Fruit fly (Drosophila melanogaster) whole organism, embryonic: ENCODE results near the gene msn.

Source experiments
- ATbp ChIP-seq: fragments of 200-800 bp; sonication (Bioruptor generic); optimal IDR thresholded peaks from 2 replicates; lab custom pipeline; 2017; ENCODE audit warnings: missing biosample characterization, mild to moderate bottlenecking, missing genetic modification characterization, missing genetic modification reagents
- Antp ChIP-seq: fragments of 200-800 bp; sonication (Bioruptor generic); optimal IDR thresholded peaks from 3 replicates; lab custom pipeline; 2016; ENCODE audit warnings: missing biosample characterization, missing genetic modification characterization
- Blimp-1 ChIP-seq: fragments of 200-800 bp; sonication (Bioruptor generic); optimal IDR thresholded peaks from 3 replicates; lab custom pipeline; 2018; ENCODE audit warnings: missing biosample characterization, missing genetic modification characterization, mild to moderate bottlenecking, moderate library complexity, missing genetic modification reagents
- CG10147 ChIP-seq: fragments of 200-800 bp; sonication (Bioruptor generic); optimal IDR thresholded peaks from 2 replicates; lab custom pipeline; 2019; ENCODE audit warnings: missing biosample characterization, mild to moderate bottlenecking, missing genetic modification characterization, moderate library complexity
- CG12236 ChIP-seq: fragments of 200-800 bp; sonication (Bioruptor generic); optimal IDR thresholded peaks from 2 replicates; lab custom pipeline; 2016; ENCODE audit warnings: missing biosample characterization, missing genetic modification characterization
- CG14667 ChIP-seq: fragments of 200-800 bp; sonication (Bioruptor generic); IDR thresholded peaks from 2 replicates; pipeline ENCODE4 v1.3.6; 2022; ENCODE audit warnings: missing biosample characterization, missing genetic modification characterization
- CG15479 ChIP-seq: fragments of 200-800 bp; sonication (Bioruptor generic); optimal IDR thresholded peaks from 3 replicates; lab custom pipeline; 2019; ENCODE audit warnings: missing biosample characterization, mild to moderate bottlenecking, missing genetic modification characterization, moderate library complexity
- CG16863 ChIP-seq: fragments of 200-800 bp; sonication (Bioruptor generic); optimal IDR thresholded peaks from 3 replicates; lab custom pipeline; 2016; ENCODE audit warnings: missing biosample characterization, missing genetic modification characterization
- CG17802 ChIP-seq: fragments of 200-800 bp; sonication (Bioruptor generic); optimal IDR thresholded peaks from 2 replicates; lab custom pipeline; 2018; ENCODE audit warnings: missing biosample characterization, mild to moderate bottlenecking, missing genetic modification characterization, moderate library complexity
- CG4424 ChIP-seq: fragments of 200-800 bp; sonication (Bioruptor generic); optimal IDR thresholded peaks from 3 replicates; lab custom pipeline; 2016; ENCODE audit warnings: missing biosample characterization, missing genetic modification characterization
- CG5953 ChIP-seq: fragments of 200-800 bp; sonication (Bioruptor generic); IDR thresholded peaks from 2 replicates; pipeline ENCODE4 v1.3.6; 2022; ENCODE audit warnings: missing biosample characterization, missing genetic modification characterization
- CG6254 ChIP-seq: fragments of 200-800 bp; sonication (Bioruptor generic); optimal IDR thresholded peaks from 3 replicates; lab custom pipeline; 2017; ENCODE audit warnings: mild to moderate bottlenecking, missing biosample characterization, missing genetic modification reagents, missing genetic modification characterization
- CG7357 ChIP-seq: fragments of 200-800 bp; sonication (Bioruptor generic); IDR thresholded peaks from 3 replicates; pipeline ENCODE4 v1.3.6; 2022; ENCODE audit warnings: missing biosample characterization, missing genetic modification characterization
- CG8388 ChIP-seq: fragments of 200-800 bp; sonication (Bioruptor generic); optimal IDR thresholded peaks from 2 replicates; lab custom pipeline; 2019; ENCODE audit warnings: missing biosample characterization, mild to moderate bottlenecking, missing genetic modification characterization, moderate library complexity
- CG8478 ChIP-seq: fragments of >200 bp; optimal IDR thresholded peaks from 2 replicates; lab custom pipeline; 2018
- CG9727 ChIP-seq: fragments of 200-800 bp; sonication (Bioruptor generic); optimal IDR thresholded peaks from 3 replicates; lab custom pipeline; 2017; ENCODE audit warnings: missing biosample characterization, mild to moderate bottlenecking, missing genetic modification characterization
- D19A ChIP-seq: fragments of 200-800 bp; optimal IDR thresholded peaks from 3 replicates; lab custom pipeline; 2019; ENCODE audit warnings: missing biosample characterization, mild to moderate bottlenecking, missing genetic modification characterization, moderate library complexity
- Dfd ChIP-seq, 2 experiments: fragments of >200 bp; optimal IDR thresholded peaks; 2 replicates each; lab custom pipeline; 2017; ENCODE audit warnings: missing biosample characterization in 2 of 2, missing genetic modification characterization in 2 of 2
- HLHmδ ChIP-seq: fragments of 200-800 bp; sonication (Bioruptor generic); optimal IDR thresholded peaks from 2 replicates; lab custom pipeline; 2018; ENCODE audit warnings: missing biosample characterization, mild to moderate bottlenecking, missing genetic modification characterization, moderate library complexity
- Med ChIP-seq: fragments of 200-800 bp; sonication (Bioruptor generic); peaks from one replicate; lab custom pipeline; 2016; ENCODE audit warnings: missing biosample characterization, missing genetic modification characterization, mild to moderate bottlenecking, inconsistent platforms, moderate library complexity
- NC2α ChIP-seq: fragments of 200-800 bp; sonication (Bioruptor generic); optimal IDR thresholded peaks from 2 replicates; lab custom pipeline; 2016; ENCODE audit warnings: missing biosample characterization, missing genetic modification characterization
- Nf-YC ChIP-seq: fragments of 200-800 bp; optimal IDR thresholded peaks from 3 replicates; lab custom pipeline; 2019; ENCODE audit warnings: missing biosample characterization, mild to moderate bottlenecking, missing genetic modification characterization, moderate library complexity
- Sox102F ChIP-seq: fragments of 200-800 bp; sonication (Bioruptor generic); optimal IDR thresholded peaks from 2 replicates; lab custom pipeline; 2018; ENCODE audit warnings: missing biosample characterization, mild to moderate bottlenecking, missing genetic modification characterization, moderate library complexity
- Ssrp ChIP-seq: fragments of 200-800 bp; sonication (Bioruptor generic); optimal IDR thresholded peaks from 2 replicates; lab custom pipeline; 2018; ENCODE audit warnings: missing biosample characterization, mild to moderate bottlenecking, missing genetic modification characterization, moderate library complexity
- TFAM ChIP-seq: fragments of 200-800 bp; sonication (Bioruptor generic); optimal IDR thresholded peaks from 2 replicates; lab custom pipeline; 2017; ENCODE audit warnings: missing biosample characterization, missing genetic modification characterization, inconsistent platforms
- Trl ChIP-seq, 3 experiments: fragments of >200 bp in 2 of 3; fragments of 200-800 bp in 1 of 3; sonication (Bioruptor generic) in 1 of 3; optimal IDR thresholded peaks; 2 replicates in 1 of 3; 3 replicates in 2 of 3; lab custom pipeline; 2016 to 2017; ENCODE audit warnings: missing biosample characterization in 1 of 3, missing genetic modification characterization in 1 of 3
- abd-A ChIP-seq: fragments of 200-800 bp; sonication (Bioruptor generic); optimal IDR thresholded peaks from 3 replicates; lab custom pipeline; 2019; ENCODE audit warnings: missing biosample characterization, mild to moderate bottlenecking, missing genetic modification characterization, moderate library complexity
- ara ChIP-seq: fragments of 200-800 bp; sonication (Bioruptor generic); IDR thresholded peaks from 2 replicates; pipeline ENCODE4 v1.3.6; 2022; ENCODE audit warnings: missing biosample characterization, missing genetic modification characterization
- chinmo ChIP-seq: fragments of 200-800 bp; sonication (Bioruptor generic); IDR thresholded peaks from 4 replicates; pipeline ENCODE4 v1.3.6; 2022; ENCODE audit warnings: missing biosample characterization, missing genetic modification characterization; ENCODE audit not compliant: partially characterized antibody
- crol ChIP-seq: fragments of 200-800 bp; sonication (Bioruptor generic); IDR thresholded peaks from 2 replicates; pipeline ENCODE4 v1.3.6; 2022; ENCODE audit warnings: missing biosample characterization, missing genetic modification characterization
- dpn ChIP-seq, 2 experiments: fragments of 200-800 bp; sonication (Bioruptor generic); optimal IDR thresholded peaks; 3 replicates each; lab custom pipeline; 2016; ENCODE audit warnings: missing biosample characterization in 2 of 2, missing genetic modification characterization in 2 of 2
- eve ChIP-seq, 2 experiments: fragments of >200 bp; optimal IDR thresholded peaks; 2 replicates each; lab custom pipeline; 2017; ENCODE audit warnings: missing biosample characterization in 2 of 2, missing genetic modification characterization in 2 of 2
- grau ChIP-seq: fragments of 200-800 bp; optimal IDR thresholded peaks from 3 replicates; lab custom pipeline; 2019; ENCODE audit warnings: missing biosample characterization, mild to moderate bottlenecking, missing genetic modification characterization, moderate library complexity
- gro ChIP-seq: fragments of 200-800 bp; sonication (Bioruptor generic); optimal IDR thresholded peaks from 2 replicates; lab custom pipeline; 2016; ENCODE audit warnings: missing biosample characterization, missing genetic modification characterization
- gt ChIP-seq: fragments of 200-800 bp; sonication (Bioruptor generic); IDR thresholded peaks from 2 replicates; pipeline ENCODE4 v1.3.6; 2022; ENCODE audit warnings: missing biosample characterization, missing genetic modification characterization
- her ChIP-seq: fragments of 200-800 bp; sonication (Bioruptor generic); optimal IDR thresholded peaks from 2 replicates; lab custom pipeline; 2016; ENCODE audit warnings: missing biosample characterization, missing genetic modification characterization
- lov ChIP-seq, 2 experiments: fragments of 200-800 bp in 1 of 2; fragments of >200 bp in 1 of 2; sonication (Bioruptor generic) in 1 of 2; IDR thresholded peaks in 1 of 2; optimal IDR thresholded peaks in 1 of 2; 2 replicates in 1 of 2; 3 replicates in 1 of 2; pipeline versions ENCODE4 v1.3.6 to Lab custom; 2017 to 2022; ENCODE audit warnings: missing biosample characterization in 1 of 2, missing genetic modification characterization in 1 of 2
- mam ChIP-seq: fragments of 200-800 bp; sonication (Bioruptor generic); optimal IDR thresholded peaks from 3 replicates; lab custom pipeline; 2016; ENCODE audit warnings: missing biosample characterization, missing genetic modification characterization
- nmo ChIP-seq: fragments of 200-800 bp; sonication (Bioruptor generic); optimal IDR thresholded peaks from 2 replicates; lab custom pipeline; 2018; ENCODE audit warnings: missing biosample characterization, mild to moderate bottlenecking, missing genetic modification characterization, moderate library complexity
- nom ChIP-seq: fragments of 200-800 bp; sonication (Bioruptor generic); optimal IDR thresholded peaks from 2 replicates; lab custom pipeline; 2017; ENCODE audit warnings: missing biosample characterization, missing genetic modification characterization, mild to moderate bottlenecking, moderate library complexity, missing genetic modification reagents
- pfk ChIP-seq: fragments of 200-800 bp; sonication (Bioruptor generic); optimal IDR thresholded peaks from 2 replicates; lab custom pipeline; 2018; ENCODE audit warnings: missing biosample characterization, mild to moderate bottlenecking, missing genetic modification characterization, moderate library complexity
- sens-2 ChIP-seq: fragments of 200-800 bp; sonication (Bioruptor generic); IDR thresholded peaks from 2 replicates; pipeline ENCODE4 v1.3.6; 2022; ENCODE audit warnings: missing biosample characterization, missing genetic modification characterization
- slbo ChIP-seq: fragments of 200-800 bp; sonication (Bioruptor generic); IDR thresholded peaks from 2 replicates; pipeline ENCODE4 v1.3.6; 2022; ENCODE audit warnings: missing biosample characterization, missing genetic modification characterization
- tgo ChIP-seq: fragments of 200-800 bp; sonication (Bioruptor generic); IDR thresholded peaks from 3 replicates; pipeline ENCODE4 v1.3.6; 2022; ENCODE audit warnings: missing biosample characterization, missing genetic modification characterization
- trh ChIP-seq: fragments of 200-800 bp; sonication (Bioruptor generic); optimal IDR thresholded peaks from 2 replicates; lab custom pipeline; 2016; ENCODE audit warnings: missing biosample characterization, missing genetic modification characterization
- ttk ChIP-seq: fragments of 200-800 bp; sonication (Bioruptor generic); IDR thresholded peaks from 2 replicates; pipeline ENCODE4 v2.1.2; 2022; ENCODE audit warnings: missing biosample characterization, missing genetic modification characterization
- vvl ChIP-seq: fragments of 200-800 bp; sonication (Bioruptor generic); IDR thresholded peaks from 2 replicates; pipeline ENCODE4 v1.3.6; 2022; ENCODE audit warnings: missing biosample characterization, missing genetic modification characterization

msn gene

DNA sequence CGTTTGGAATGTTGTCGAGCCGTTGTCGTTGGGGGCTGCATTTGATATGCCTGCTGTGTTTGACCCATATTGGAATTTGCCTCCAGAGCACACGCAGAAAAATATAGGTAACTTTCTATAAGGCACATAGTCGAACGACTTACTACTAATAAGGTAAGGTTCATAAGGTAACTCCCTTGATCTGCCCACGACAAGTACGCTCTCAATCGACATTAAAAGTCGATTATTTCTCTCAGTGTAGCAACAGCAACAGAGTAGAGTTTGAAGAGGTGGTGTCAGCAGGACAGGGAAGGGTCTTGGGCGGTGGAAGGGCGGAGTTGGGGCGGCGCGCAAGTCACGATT lies 52.6 kb downstream of the msn start (continued):
- peak; percentile 16 for TF ChIP-seq grau
- TF ChIP-seq dpn (GFP tag; optimal IDR thresholded peaks at IDR 0.05; lab: Kevin White, UChicago): peak in 1 of 2 experiments; percentile 3
- peak; percentile 21 for TF ChIP-seq mam (GFP tag; lab: Kevin White, UChicago)
- no peak for TF ChIP-seq lov (optimal IDR thresholded peaks at IDR 0.05; lab: Kevin White, UChicago)
- TF ChIP-seq lov (GFP tag; IDR thresholded peaks at IDR 0.05; lab: Robert Waterston, UW): no peak
- TF ChIP-seq TFAM (GFP tag; lab: Kevin White, UChicago): no peak
- TF ChIP-seq slbo (GFP tag; lab: Robert Waterston, UW): peak; percentile 40; the same call in 1 of the 2 replicates
- no peak for TF ChIP-seq Antp
- TF ChIP-seq crol (GFP tag; lab: Robert Waterston, UW): peak; percentile 10; the same call in 1 of the 2 replicates
- TF ChIP-seq vvl (GFP tag; lab: Robert Waterston, UW): peak; percentile 53
- TF ChIP-seq CG10147 (GFP tag; lab: Kevin White, UChicago): no peak
- TF ChIP-seq Blimp-1: peak; percentile 43
- TF ChIP-seq CG7357 (GFP tag; lab: Robert Waterston, UW): no peak
- peak; percentile 20 for TF ChIP-seq nmo (GFP tag; lab: Kevin White, UChicago)
- TF ChIP-seq ATbp (GFP tag; lab: Kevin White, UChicago): peak; percentile 6
- TF ChIP-seq CG9727: peak; percentile 15
- TF ChIP-seq Sox102F (GFP tag; lab: Kevin White, UChicago): peak; percentile 34

DNA sequence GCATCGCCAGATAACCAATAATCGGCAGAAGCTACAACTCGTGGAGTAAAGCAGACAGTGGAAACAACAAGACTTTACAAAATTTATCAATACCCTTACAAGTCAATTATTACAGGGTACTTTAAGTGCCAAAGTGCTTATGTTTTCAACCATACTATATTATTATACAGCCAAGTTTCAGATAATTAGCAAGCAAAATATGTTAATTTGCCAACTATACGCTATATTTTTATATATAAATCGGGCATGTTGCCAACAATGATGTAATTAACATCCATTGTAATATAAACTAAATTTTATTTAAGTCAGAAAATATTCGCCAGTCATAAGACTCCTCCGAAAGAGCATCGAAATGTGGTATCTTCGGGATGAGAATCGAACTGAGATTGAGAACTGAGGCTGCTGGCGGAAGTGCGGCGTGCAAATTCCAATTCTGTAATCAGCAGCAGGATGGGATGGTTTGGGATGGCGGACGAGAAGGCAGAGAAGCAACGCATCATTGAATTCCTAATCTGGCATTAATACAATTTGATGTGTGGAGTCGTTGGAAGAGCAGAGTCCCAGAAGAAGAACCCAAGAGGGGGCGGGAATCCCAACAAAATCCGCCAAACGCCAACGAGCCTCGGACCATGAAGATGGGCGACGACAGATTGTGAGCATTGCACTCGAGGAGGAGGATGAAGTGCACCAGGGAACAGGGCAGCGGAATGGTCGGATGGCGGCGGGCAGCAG lies 53.2 kb downstream of the msn start:
- TF ChIP-seq tgo (GFP tag; lab: Robert Waterston, UW) (no peak), CG4424 (no peak), Nf-YC (no peak), nom (GFP tag; lab: Kevin White, UChicago) (peak; percentile 2), Med (GFP tag; lab: Kevin White, UChicago) (peak; percentile 25), HLHmδ (GFP tag; lab: Kevin White, UChicago) (no peak), chinmo (GFP tag; lab: Robert Waterston, UW) (0 out of 4 replicates have a peak, but pooled peaks have one; percentile 6), D19A (tag; lab: Kevin White, UChicago) (peak; percentile 62), CG5953 (GFP tag; lab: Robert Waterston, UW) (no peak)

DNA sequence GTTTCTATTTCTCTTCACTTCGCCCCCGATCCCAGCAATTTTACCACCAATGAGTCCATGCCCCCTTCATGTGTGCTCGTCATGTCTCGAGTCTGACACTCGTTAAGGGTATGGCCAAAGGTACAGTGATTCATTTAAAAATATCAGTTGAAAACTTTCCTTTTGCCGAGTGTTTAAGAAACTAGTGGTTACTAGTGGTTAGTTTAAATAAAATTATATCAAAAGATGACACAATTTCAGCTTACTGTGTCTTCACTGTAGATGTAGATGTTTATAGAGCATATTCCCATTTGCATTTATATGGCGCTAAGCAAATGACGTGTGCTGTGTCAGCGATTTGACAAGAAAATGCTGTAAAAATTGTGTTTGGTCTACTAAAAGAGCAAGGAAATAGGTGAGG lies 54.0 kb downstream of the msn start:
- TF ChIP-seq ara (GFP tag; lab: Robert Waterston, UW) (peak; percentile 66), eve (GFP tag; optimal IDR thresholded peaks at IDR 0.05; lab: Kevin White, UChicago) (no peak), CG16863 (GFP tag; lab: Kevin White, UChicago) (no peak), CG14667 (GFP tag; lab: Robert Waterston, UW) (peak; percentile 66), CG15479 (GFP tag; lab: Kevin White, UChicago) (no peak), CG12236 (GFP tag; lab: Kevin White, UChicago) (no peak), gt (GFP tag; lab: Robert Waterston, UW) (no peak; the same call in 1 of the 2 replicates), pfk (GFP tag; lab: Kevin White, UChicago) (no peak), CG6254 (no peak), CG17802 (peak; percentile 34), CG8388 (GFP tag; lab: Kevin White, UChicago) (no peak), CG8478 (no peak), Dfd (GFP tag; optimal IDR thresholded peaks at IDR 0.05; lab: Kevin White, UChicago) (no peak), abd-A (tag; lab: Kevin White, UChicago) (no peak), ttk (peak; percentile 78), nmo (GFP tag; lab: Kevin White, UChicago) (peak; percentile 14), her (GFP tag; lab: Kevin White, UChicago) (no peak), trh (no peak), Trl (optimal IDR thresholded peaks at IDR 0.05; lab: Kevin White, UChicago) (no peak), Trl (GFP tag; optimal IDR thresholded peaks at IDR 0.05; lab: Kevin White, UChicago) (no peak), sens-2 (GFP tag; lab: Robert Waterston, UW) (no peak), NC2α (GFP tag; lab: Kevin White, UChicago) (no peak), Ssrp (tag; lab: Kevin White, UChicago) (no peak), gro (GFP tag; lab: Kevin White, UChicago) (no peak)
